Fruit fly (Drosophila melanogaster) whole organism, adult: Measurements from ENCODE around the gene CG42792.

ENCODE experiments used
- CG11617 ChIP-seq: fragments of 200-800 bp; sonication (Bioruptor generic); optimal IDR thresholded peaks from 2 replicates; lab custom pipeline; 2017; ENCODE audit warnings: mild to moderate bottlenecking, missing biosample characterization, missing genetic modification reagents, missing genetic modification characterization
- CG5204 ChIP-seq: fragments of 200-800 bp; sonication (Bioruptor generic); optimal IDR thresholded peaks from 2 replicates; lab custom pipeline; 2016; ENCODE audit warnings: missing biosample characterization, missing genetic modification characterization
- kay ChIP-seq: fragments of 200-800 bp; sonication (Bioruptor generic); peaks from one replicate; lab custom pipeline; 2016; ENCODE audit warnings: missing biosample characterization, missing genetic modification characterization, borderline replicate concordance
- tj ChIP-seq: fragments of 200-800 bp; sonication (Bioruptor generic); optimal IDR thresholded peaks from 3 replicates; lab custom pipeline; 2017; ENCODE audit warnings: missing biosample characterization, mild to moderate bottlenecking, missing genetic modification characterization, moderate library complexity

dm6 chr2L:15909826-15910225 lies 44.6 kb upstream of the CG42792 start:
- TF ChIP-seq kay (GFP tag; lab: Kevin White, UChicago) (no peak), CG11617 (GFP tag; lab: Kevin White, UChicago) (no peak), CG5204 (GFP tag; lab: Kevin White, UChicago) (no peak), tj (GFP tag; lab: Kevin White, UChicago) (peak; percentile 82)
